Fruit fly (Drosophila melanogaster): ENCODE results near the gene gw.

Gene gw

dm6 chr4:646414-647016, 13.9 kb downstream of the gw start, which contains the start of gene Ekar:
Gene Ekar, minus strand, starts transcription at chr4:646556.
- no peak for TF ChIP-seq rn (GFP tag; IDR thresholded peaks at IDR 0.05)
- TF ChIP-seq Ets98B (GFP tag; IDR thresholded peaks at IDR 0.05), result no peak
- TF ChIP-seq EcR (GFP tag; optimal IDR thresholded peaks at IDR 0.05), result no peak
- TF ChIP-seq D1 (tag; optimal IDR thresholded peaks at IDR 0.05), result peak; percentile 26

DNA sequence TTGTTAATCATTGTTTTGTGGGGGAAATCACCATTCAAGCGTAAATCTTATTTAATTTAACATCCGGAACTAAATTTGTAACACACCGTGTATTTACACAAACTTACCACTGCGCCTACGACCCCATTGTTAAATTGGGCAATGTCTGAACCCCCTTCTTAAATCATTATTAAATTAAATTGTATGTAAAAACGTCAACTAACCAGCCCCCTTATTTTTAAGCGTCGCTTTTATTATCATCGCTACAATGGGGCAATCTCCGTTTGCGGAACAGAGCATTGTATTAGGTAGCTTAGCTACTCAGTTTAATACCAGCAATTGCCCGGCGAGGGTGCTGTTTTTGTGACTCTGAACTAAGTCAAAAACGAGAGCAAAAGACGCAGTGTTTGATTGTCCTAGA, 31.0 kb downstream of the gw start, which contains the start of gene Gat:
Gene Gat, plus strand, starts transcription at position 301 of the 400 bp plus-strand sequence.
- no peak for TF ChIP-seq CG8159 (tag; optimal IDR thresholded peaks at IDR 0.05)
- no peak for TF ChIP-seq CG13204 (GFP tag; optimal IDR thresholded peaks at IDR 0.05)
- no peak for TF ChIP-seq CG10348 (GFP tag; IDR thresholded peaks at IDR 0.05)
- TF ChIP-seq rn (GFP tag; IDR thresholded peaks at IDR 0.05), result no peak

dm6 chr4:625898-626644, 34.3 kb downstream of the gw start, which contains the start of gene mav:
Gene mav, minus strand, starts transcription at chr4:626031.
- TF ChIP-seq CG32121 (GFP tag; IDR thresholded peaks at IDR 0.05), result no peak
- TF ChIP-seq CG17806 (tag; optimal IDR thresholded peaks at IDR 0.05), result no peak
- TF ChIP-seq CG8159 (tag; optimal IDR thresholded peaks at IDR 0.05), result no peak
- TF ChIP-seq CG4496 (GFP tag; IDR thresholded peaks at IDR 0.05), result no peak
- no peak for TF ChIP-seq CG10348 (GFP tag; IDR thresholded peaks at IDR 0.05)
- TF ChIP-seq CG9948 (tag; optimal IDR thresholded peaks at IDR 0.05), result no peak
- TF ChIP-seq D1 (tag; optimal IDR thresholded peaks at IDR 0.05), result peak; percentile 37
- no peak for TF ChIP-seq gl (tag; optimal IDR thresholded peaks at IDR 0.05)

dm6 chr4:610398-611319, 49.7 kb downstream of the gw start, which contains the start of gene Eph:
Gene Eph, plus strand, starts transcription at chr4:610684.
- TF ChIP-seq CG8159 (tag; optimal IDR thresholded peaks at IDR 0.05) (peak; percentile 38), CG17806 (tag; optimal IDR thresholded peaks at IDR 0.05) (no peak), Pif1B (GFP tag; optimal IDR thresholded peaks at IDR 0.05) (peak; percentile 7), CG9948 (tag; optimal IDR thresholded peaks at IDR 0.05) (no peak)

DNA sequence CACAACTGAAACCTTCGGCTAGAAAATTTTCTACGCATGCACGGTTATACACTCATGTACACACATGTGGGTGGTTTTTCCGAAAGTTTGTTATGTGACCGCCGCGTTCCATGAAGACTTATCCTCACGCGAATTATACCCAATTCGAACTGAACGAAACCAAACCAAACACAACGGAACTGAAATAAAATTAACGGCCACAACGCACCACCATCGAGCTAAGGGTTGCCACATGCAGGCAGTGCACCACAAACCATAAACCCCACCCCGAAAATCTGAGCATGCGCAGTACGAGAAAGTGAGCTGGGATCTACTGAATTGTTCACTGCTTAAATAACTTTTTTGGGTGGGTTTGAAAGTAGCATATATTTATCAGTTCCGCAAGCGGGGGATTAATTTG, 52.9 kb downstream of the gw start, which contains the start of gene onecut:
Gene onecut, minus strand, starts transcription at position 152 of the 400 bp plus-strand sequence.
- TF ChIP-seq CG15710 (tag; optimal IDR thresholded peaks at IDR 0.05) (no peak), CG32121 (GFP tag; IDR thresholded peaks at IDR 0.05) (no peak), CG9948 (tag; optimal IDR thresholded peaks at IDR 0.05) (no peak), CG17806 (tag; optimal IDR thresholded peaks at IDR 0.05) (no peak), CG34367 (tag; optimal IDR thresholded peaks at IDR 0.05) (no peak), Pif1A (GFP tag; optimal IDR thresholded peaks at IDR 0.05) (no peak), EcR (GFP tag; optimal IDR thresholded peaks at IDR 0.05) (no peak), Pif1B (GFP tag; optimal IDR thresholded peaks at IDR 0.05) (no peak), CG10348 (GFP tag; IDR thresholded peaks at IDR 0.05) (no peak), CG14655 (GFP tag; optimal IDR thresholded peaks at IDR 0.05) (no peak), fd96Ca (GFP tag; IDR thresholded peaks at IDR 0.05) (no peak), CG8159 (tag; optimal IDR thresholded peaks at IDR 0.05) (no peak), CG12605 (GFP tag; IDR thresholded peaks at IDR 0.05) (no peak), CG4496 (GFP tag; IDR thresholded peaks at IDR 0.05) (no peak), rn (GFP tag; IDR thresholded peaks at IDR 0.05) (no peak), CG8301 (tag; optimal IDR thresholded peaks at IDR 0.05) (no peak), gl (tag; optimal IDR thresholded peaks at IDR 0.05) (no peak), CG13204 (GFP tag; optimal IDR thresholded peaks at IDR 0.05) (no peak), Snoo (tag; optimal IDR thresholded peaks at IDR 0.05) (no peak), D1 (tag; optimal IDR thresholded peaks at IDR 0.05) (no peak)
